Worm (Caenorhabditis elegans) whole organism, L1 larva: Measurements from ENCODE around the gene his-4.

ENCODE experiments used
- C16A3.4 ChIP-seq: fragments of 150-350 bp; optimal IDR thresholded peaks from 2 replicates; lab custom pipeline; 2014; ENCODE audit warnings: missing biosample characterization, missing genetic modification characterization
- Y116A8C.19 ChIP-seq: sonication (generic microtip); optimal IDR thresholded peaks from 2 replicates; lab custom pipeline; 2016; ENCODE audit warnings: missing compliant biosample characterization, missing genetic modification characterization, borderline replicate concordance
- aly-2 ChIP-seq: fragments of 150-350 bp; optimal IDR thresholded peaks from 2 replicates; lab custom pipeline; 2014; ENCODE audit warnings: missing biosample characterization, missing genetic modification characterization
- ceh-63 ChIP-seq: fragments of 200-800 bp; sonication (Bioruptor generic); optimal IDR thresholded peaks from 2 replicates; lab custom pipeline; 2018; ENCODE audit warnings: mild to moderate bottlenecking, missing genetic modification characterization, missing compliant biosample characterization
- ceh-8 ChIP-seq: fragments of 200-800 bp; sonication (Bioruptor generic); optimal IDR thresholded peaks from 2 replicates; lab custom pipeline; 2018; ENCODE audit warnings: mild to moderate bottlenecking, missing genetic modification characterization, moderate library complexity, missing compliant biosample characterization
- ceh-90 ChIP-seq: sonication (generic microtip); optimal IDR thresholded peaks from 2 replicates; lab custom pipeline; 2016; ENCODE audit warnings: missing genetic modification characterization, missing compliant biosample characterization
- dpl-1 ChIP-seq, 3 experiments: fragments of 150-350 bp in 2 of 3; sonication (generic microtip) in 1 of 3; optimal IDR thresholded peaks; 2 replicates each; lab custom pipeline; 2014 to 2017; ENCODE audit warnings: missing biosample characterization in 3 of 3, missing genetic modification characterization in 3 of 3, missing genetic modification reagents in 3 of 3
- efl-1 ChIP-seq, 4 experiments: fragments of 150-350 bp; optimal IDR thresholded peaks in 3 of 4; peaks in 1 of 4; 1 replicate in 1 of 4; 2 replicates in 3 of 4; lab custom pipeline; 2014; ENCODE audit warnings: missing biosample characterization in 2 of 4, missing genetic modification characterization in 2 of 4, missing genetic modification reagents in 2 of 4
- elt-2 ChIP-seq: sonication (generic microtip); optimal IDR thresholded peaks from 2 replicates; lab custom pipeline; 2016; ENCODE audit warnings: missing genetic modification characterization, mild to moderate bottlenecking, inconsistent platforms, missing compliant biosample characterization, missing genetic modification reagents
- ets-5 ChIP-seq: fragments of 200-800 bp; sonication (Bioruptor generic); IDR thresholded peaks from 2 replicates; pipeline ENCODE4 v1.3.6; 2022; ENCODE audit warnings: missing genetic modification characterization, missing compliant biosample characterization
- fkh-4 ChIP-seq: sonication (generic microtip); optimal IDR thresholded peaks from 2 replicates; lab custom pipeline; 2016; ENCODE audit warnings: missing compliant biosample characterization, missing genetic modification characterization, borderline replicate concordance
- fkh-8 ChIP-seq: sonication (generic microtip); optimal IDR thresholded peaks from 2 replicates; lab custom pipeline; 2016; ENCODE audit warnings: mild to moderate bottlenecking, missing genetic modification characterization, missing compliant biosample characterization
- hlh-17 ChIP-seq: fragments of 200-800 bp; sonication (Bioruptor generic); optimal IDR thresholded peaks from 2 replicates; lab custom pipeline; 2018; ENCODE audit warnings: missing genetic modification characterization, mild to moderate bottlenecking, missing compliant biosample characterization, moderate library complexity, borderline replicate concordance
- hpl-2 ChIP-seq: fragments of 150-350 bp; optimal IDR thresholded peaks from 2 replicates; lab custom pipeline; 2014; ENCODE audit warnings: missing biosample characterization, missing genetic modification reagents, missing genetic modification characterization
- lin-14 ChIP-seq: fragments of 200-800 bp; sonication (Bioruptor generic); optimal IDR thresholded peaks from 2 replicates; lab custom pipeline; 2018; ENCODE audit warnings: mild to moderate bottlenecking, missing genetic modification characterization, moderate library complexity, missing compliant biosample characterization
- lin-39 ChIP-seq: fragments of 150-350 bp; optimal IDR thresholded peaks from 2 replicates; lab custom pipeline; 2014; ENCODE audit warnings: missing biosample characterization, missing genetic modification reagents, missing genetic modification characterization
- lsy-2 ChIP-seq, 2 experiments: fragments of 150-350 bp; optimal IDR thresholded peaks; 2 replicates each; lab custom pipeline; 2014; ENCODE audit warnings: missing biosample characterization in 2 of 2, missing genetic modification characterization in 2 of 2
- mdl-1 ChIP-seq, 2 experiments: fragments of 150-350 bp; optimal IDR thresholded peaks; 2 replicates each; lab custom pipeline; 2014 to 2017; ENCODE audit warnings: missing biosample characterization in 2 of 2, missing genetic modification characterization in 2 of 2, inconsistent platforms in 1 of 2
- mep-1 ChIP-seq: fragments of 150-350 bp; optimal IDR thresholded peaks from 2 replicates; lab custom pipeline; 2014; ENCODE audit warnings: missing biosample characterization, missing genetic modification characterization
- nhr-19 ChIP-seq: fragments of 200-800 bp; sonication (Bioruptor generic); conservative IDR thresholded peaks from 2 replicates; pipeline ENCODE4 v1.3.6; 2022; ENCODE audit warnings: missing genetic modification characterization, missing compliant biosample characterization
- nhr-47 ChIP-seq: sonication (generic microtip); optimal IDR thresholded peaks from 2 replicates; lab custom pipeline; 2016; ENCODE audit warnings: mild to moderate bottlenecking, missing genetic modification characterization, moderate library complexity, missing compliant biosample characterization
- nhr-71 ChIP-seq: sonication (generic microtip); optimal IDR thresholded peaks from 2 replicates; lab custom pipeline; 2016; ENCODE audit warnings: mild to moderate bottlenecking, missing genetic modification characterization, moderate library complexity, missing compliant biosample characterization
- nhr-76 ChIP-seq: sonication (generic microtip); optimal IDR thresholded peaks from 2 replicates; lab custom pipeline; 2017; ENCODE audit warnings: missing biosample characterization, missing genetic modification characterization
- nhr-77 ChIP-seq: fragments of 150-350 bp; optimal IDR thresholded peaks from 2 replicates; lab custom pipeline; 2014; ENCODE audit warnings: missing biosample characterization, missing genetic modification characterization
- nhr-85 ChIP-seq: sonication (generic microtip); peaks from one replicate; lab custom pipeline; 2016; ENCODE audit warnings: missing genetic modification characterization, inconsistent platforms, missing compliant biosample characterization
- nhr-90 ChIP-seq: sonication (generic microtip); optimal IDR thresholded peaks from 2 replicates; lab custom pipeline; 2016; ENCODE audit warnings: mild to moderate bottlenecking, missing genetic modification characterization, missing compliant biosample characterization; ENCODE audit not compliant: poor library complexity
- pax-3 ChIP-seq: fragments of 200-800 bp; sonication (Bioruptor generic); optimal IDR thresholded peaks from 2 replicates; lab custom pipeline; 2018; ENCODE audit warnings: mild to moderate bottlenecking, missing genetic modification characterization, moderate library complexity, missing compliant biosample characterization
- sox-4 ChIP-seq: sonication (generic microtip); optimal IDR thresholded peaks from 2 replicates; lab custom pipeline; 2016; ENCODE audit warnings: missing genetic modification characterization, missing compliant biosample characterization
- unc-130 ChIP-seq: fragments of 150-350 bp; optimal IDR thresholded peaks from 2 replicates; lab custom pipeline; 2017; ENCODE audit warnings: missing biosample characterization, missing genetic modification characterization, inconsistent platforms
- unc-98 ChIP-seq: fragments of 200-800 bp; sonication (Bioruptor generic); IDR thresholded peaks from 2 replicates; pipeline ENCODE4 v1.3.6; 2022; ENCODE audit warnings: missing genetic modification characterization, missing compliant biosample characterization
- xbp-1 ChIP-seq: sonication (generic microtip); optimal IDR thresholded peaks from 2 replicates; lab custom pipeline; 2016; ENCODE audit warnings: missing genetic modification characterization, missing compliant biosample characterization
- ztf-11 ChIP-seq, 2 experiments: sonication (generic microtip); optimal IDR thresholded peaks; 2 replicates each; lab custom pipeline; 2016 to 2017; ENCODE audit warnings: missing genetic modification characterization in 2 of 2, missing biosample characterization in 1 of 2, missing compliant biosample characterization in 1 of 2

his-4 gene

DNA sequence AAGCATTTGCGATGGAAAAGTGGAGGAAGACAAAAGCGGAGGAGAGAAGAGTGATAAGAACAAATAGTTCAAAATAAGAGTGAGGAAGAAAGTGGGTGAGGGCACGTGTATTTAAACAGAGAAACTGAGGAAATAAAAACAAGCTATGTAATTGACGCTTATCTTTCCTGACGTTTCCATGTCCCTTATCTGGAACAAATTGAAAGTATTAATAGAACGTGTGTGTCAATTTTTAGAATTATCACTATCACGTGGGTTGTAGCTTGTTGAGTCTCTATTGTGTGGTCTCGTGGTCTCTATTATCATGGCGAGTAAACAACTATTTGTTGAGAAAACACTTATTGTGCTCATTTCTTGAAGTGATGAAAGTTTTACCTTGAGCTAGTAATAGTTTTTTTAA is 5.5 kb upstream of the his-4 start, which contains the start of gene T10C6.15 (continued):
- no peak for TF ChIP-seq Y116A8C.19
- peak in 1 of 2 experiments; percentile 50 for TF ChIP-seq mdl-1 (tag; optimal IDR thresholded peaks at IDR 0.05; lab: Kevin White, UChicago)

DNA sequence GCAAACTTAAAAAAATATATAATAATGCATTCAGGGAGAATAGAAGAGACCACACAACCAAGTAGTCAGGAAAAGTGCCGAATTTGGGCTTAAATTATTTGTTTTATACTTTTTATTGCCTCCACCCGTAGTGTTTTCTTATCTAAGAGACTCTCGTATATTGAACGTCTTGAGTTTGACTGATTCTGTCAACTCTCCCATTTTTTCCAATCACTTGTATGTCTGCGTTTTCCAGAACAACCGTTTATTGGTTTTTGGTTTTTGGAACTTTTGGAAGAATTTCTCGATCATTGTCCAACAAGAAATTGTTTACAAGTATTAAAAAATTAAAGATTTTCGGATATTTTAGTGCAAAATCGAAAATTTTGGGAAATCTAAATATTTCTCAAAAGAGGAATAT is 3.4 kb upstream of the his-4 start:
- TF ChIP-seq elt-2 (tag; lab: Kevin White, UChicago) (peak; percentile 50), nhr-71 (peak; percentile 5), pax-3 (tag; lab: Kevin White, UChicago) (no peak)

DNA sequence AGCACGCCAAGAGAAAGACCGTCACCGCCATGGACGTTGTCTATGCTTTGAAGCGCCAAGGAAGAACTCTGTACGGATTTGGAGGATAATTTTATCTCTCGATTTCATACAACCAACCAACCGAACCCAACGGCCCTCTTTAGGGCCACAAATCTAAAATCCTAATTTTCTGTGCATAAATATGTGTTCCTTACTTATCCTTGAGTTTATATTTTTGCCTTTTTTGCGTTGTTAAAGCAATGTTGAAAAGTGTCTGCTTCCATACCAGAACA is 2.4 kb upstream of the his-4 start:
- no peak for TF ChIP-seq hlh-17
- TF ChIP-seq elt-2 (tag; lab: Kevin White, UChicago) = no peak
- TF ChIP-seq efl-1 (optimal IDR thresholded peaks at IDR 0.05; lab: Kevin White, UChicago) = no peak
- no peak for TF ChIP-seq efl-1 (GFP tag; optimal IDR thresholded peaks at IDR 0.05 in 1 of 2; lab: Kevin White, UChicago)
- no peak for TF ChIP-seq nhr-19 (GFP tag; lab: Robert Waterston, UW)
- TF ChIP-seq nhr-77 (tag; lab: Kevin White, UChicago) = no peak
- no peak for TF ChIP-seq C16A3.4 (tag; lab: Kevin White, UChicago)

DNA sequence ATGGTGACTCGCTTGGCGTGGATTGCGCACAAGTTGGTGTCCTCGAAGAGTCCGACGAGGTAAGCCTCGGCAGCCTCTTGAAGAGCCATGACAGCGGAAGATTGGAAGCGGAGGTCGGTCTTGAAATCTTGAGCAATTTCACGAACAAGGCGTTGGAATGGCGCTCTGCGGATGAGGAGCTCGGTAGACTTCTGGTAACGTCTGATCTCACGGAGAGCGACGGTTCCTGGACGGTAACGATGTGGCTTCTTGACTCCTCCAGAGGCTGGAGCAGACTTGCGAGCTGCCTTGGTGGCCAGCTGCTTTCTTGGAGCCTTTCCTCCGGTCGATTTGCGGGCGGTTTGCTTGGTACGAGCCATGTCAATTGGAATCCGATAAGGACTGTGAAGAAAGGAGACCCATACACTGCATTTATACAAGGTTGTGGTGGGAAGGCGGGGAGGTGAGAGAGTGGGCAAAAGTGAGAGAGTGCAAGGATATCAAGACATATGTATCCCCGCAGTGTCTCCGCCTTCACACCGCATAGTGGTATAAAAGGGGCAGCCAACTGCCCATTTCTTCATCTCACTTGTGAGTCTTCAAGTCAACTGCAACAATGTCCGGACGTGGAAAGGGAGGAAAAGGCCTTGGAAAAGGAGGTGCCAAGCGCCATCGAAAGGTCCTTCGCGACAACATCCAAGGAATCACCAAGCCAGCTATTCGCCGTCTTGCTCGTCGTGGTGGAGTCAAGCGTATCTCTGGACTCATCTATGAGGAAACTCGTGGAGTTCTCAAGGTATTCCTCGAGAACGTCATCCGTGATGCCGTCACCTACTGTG is 1.8 kb upstream of the his-4 start, which contains the start of the genes his-2 and his-1:
his-2 (minus strand) TSS at position 359 of the 818 bp plus-strand sequence.
his-1 (plus strand) TSS at position 596 of the 818 bp plus-strand sequence.
- TF ChIP-seq lin-14 (GFP tag; lab: Kevin White, UChicago) = peak; percentile 11
- peak; percentile 11 for TF ChIP-seq nhr-47 (tag; lab: Kevin White, UChicago)
- peak in 1 of 2 experiments; percentile 63 for TF ChIP-seq ztf-11 (tag; optimal IDR thresholded peaks at IDR 0.05; lab: Kevin White, UChicago)
- TF ChIP-seq nhr-85 (tag; lab: Kevin White, UChicago) = peak; percentile 74

DNA sequence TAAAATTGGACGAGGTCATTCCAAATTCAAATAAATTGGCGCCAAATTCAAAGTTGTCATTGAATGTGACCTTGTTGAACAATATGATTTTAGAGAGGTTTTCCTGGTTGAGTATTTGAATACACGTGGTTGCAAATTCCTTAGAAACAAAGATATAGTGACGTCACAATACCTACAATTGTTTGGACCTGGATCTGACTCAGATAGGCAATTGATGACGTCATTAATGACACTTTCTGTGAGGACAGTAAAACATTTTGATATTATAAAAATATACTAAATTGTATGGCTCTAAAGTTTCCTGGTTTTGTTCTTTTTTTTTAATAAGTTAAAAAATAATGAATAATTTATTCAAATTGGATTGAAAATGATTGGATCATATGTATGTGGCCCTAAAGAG is 1.1 kb upstream of the his-4 start:
- TF ChIP-seq lsy-2 (tag; optimal IDR thresholded peaks at IDR 0.05; lab: Kevin White, UChicago) = peak in 1 of 2 experiments; percentile 19
- TF ChIP-seq nhr-85 (tag; lab: Kevin White, UChicago) = peak; percentile 80
- no peak for TF ChIP-seq fkh-4
- TF ChIP-seq xbp-1 (tag; lab: Kevin White, UChicago) = peak; percentile 23
- peak; percentile 1 for TF ChIP-seq mep-1 (tag; lab: Kevin White, UChicago)
- TF ChIP-seq nhr-90 (tag; lab: Kevin White, UChicago) = peak; percentile 2
- peak; percentile 3 for TF ChIP-seq lin-14 (GFP tag; lab: Kevin White, UChicago)
- TF ChIP-seq ceh-8 (GFP tag; lab: Kevin White, UChicago) = no peak
- TF ChIP-seq nhr-71 = peak; percentile 23
- no peak for TF ChIP-seq unc-130 (tag; lab: Kevin White, UChicago)
- no peak for TF ChIP-seq ceh-63 (GFP tag; lab: Kevin White, UChicago)
- TF ChIP-seq nhr-76 (tag; lab: Kevin White, UChicago) = no peak
- TF ChIP-seq dpl-1 (GFP tag; optimal IDR thresholded peaks at IDR 0.05; lab: Kevin White, UChicago) = peak; percentile 18 to 35 (median 19)
- TF ChIP-seq efl-1 (optimal IDR thresholded peaks at IDR 0.05; lab: Kevin White, UChicago) = peak in 1 of 2 experiments; percentile 10
- no peak for TF ChIP-seq efl-1 (GFP tag; optimal IDR thresholded peaks at IDR 0.05 in 1 of 2; lab: Kevin White, UChicago)

DNA sequence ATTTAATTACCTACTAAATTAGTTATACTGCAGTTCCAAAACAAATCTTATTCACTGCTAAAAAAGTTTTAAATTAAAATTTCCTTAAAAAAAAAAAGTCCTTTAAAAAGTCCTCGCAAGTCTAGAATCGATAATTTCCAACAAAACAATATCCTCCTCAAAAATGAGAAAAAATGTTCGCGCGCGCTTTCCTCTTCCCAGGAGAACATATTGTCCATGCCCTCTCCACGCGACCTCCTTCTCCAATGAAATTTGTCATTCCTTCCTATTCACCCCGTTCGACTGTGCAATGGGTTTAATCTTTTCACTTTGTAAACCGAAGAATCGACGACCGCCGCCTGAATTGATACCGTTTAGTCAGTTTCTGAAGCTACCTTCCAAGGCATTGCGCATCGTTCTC is 4.1 kb downstream of the his-4 start, which contains the start of gene T10C6.10:
T10C6.10 (plus strand) TSS at position 248 of the 400 bp plus-strand sequence.
- no peak for TF ChIP-seq fkh-8
- no peak for TF ChIP-seq unc-98 (GFP tag; lab: Robert Waterston, UW)
- no peak for TF ChIP-seq ceh-90 (tag; lab: Kevin White, UChicago)
- TF ChIP-seq ets-5 = no peak
- TF ChIP-seq efl-1 (optimal IDR thresholded peaks at IDR 0.05; lab: Kevin White, UChicago) = no peak
- peak in 1 of 2 experiments; percentile 45 for TF ChIP-seq efl-1 (GFP tag; optimal IDR thresholded peaks at IDR 0.05 in 1 of 2; lab: Kevin White, UChicago)
- no peak for TF ChIP-seq hpl-2 (GFP tag; lab: Kevin White, UChicago)
- no peak for TF ChIP-seq lin-39 (tag; lab: Kevin White, UChicago)
- no peak for TF ChIP-seq sox-4 (tag; lab: Kevin White, UChicago)
- no peak for TF ChIP-seq aly-2
